Fruit fly (Drosophila melanogaster) S2 (cell line): ENCODE measurements around the gene CG43391.

Source experiments
- CG8478 ChIP-seq: fragments of >200 bp; optimal IDR thresholded peaks from 2 replicates; lab custom pipeline; 2018
- CTCF ChIP-seq, 2 experiments: fragments of >200 bp; optimal IDR thresholded peaks; 2 replicates each; lab custom pipeline; 2018

DNA sequence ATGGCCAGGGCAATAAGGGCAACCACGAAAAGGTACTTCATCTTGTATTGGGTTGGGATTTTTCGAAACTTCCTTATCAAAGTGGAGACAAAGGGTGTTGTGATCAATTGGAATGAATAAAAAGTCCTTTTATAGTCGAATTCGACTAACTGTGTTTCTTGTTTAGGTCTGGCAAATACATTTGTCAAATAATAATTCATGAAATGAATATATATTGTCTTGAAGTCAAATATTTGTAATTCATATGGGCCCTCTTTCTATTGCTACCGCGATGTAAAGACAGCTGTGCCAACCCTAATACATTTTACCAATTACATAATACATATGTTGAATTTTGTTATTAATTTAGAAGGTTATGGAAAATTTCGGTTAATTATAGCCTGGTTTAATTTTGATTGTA, 3.4 kb downstream of the CG43391 start, which contains the start of gene CG33271:
- TF ChIP-seq CG8478 (lab: Kevin White, UChicago) (no peak), CTCF (optimal IDR thresholded peaks at IDR 0.05; lab: Kevin White, UChicago) (no peak)
